Fruit fly (Drosophila melanogaster) S2 (cell line): ENCODE data around the gene CG13671.

Experiments used
- CG8478 ChIP-seq: fragments of >200 bp; optimal IDR thresholded peaks from 2 replicates; lab custom pipeline; 2018
- CTCF ChIP-seq, 2 experiments: fragments of >200 bp; optimal IDR thresholded peaks; 2 replicates each; lab custom pipeline; 2018

DNA sequence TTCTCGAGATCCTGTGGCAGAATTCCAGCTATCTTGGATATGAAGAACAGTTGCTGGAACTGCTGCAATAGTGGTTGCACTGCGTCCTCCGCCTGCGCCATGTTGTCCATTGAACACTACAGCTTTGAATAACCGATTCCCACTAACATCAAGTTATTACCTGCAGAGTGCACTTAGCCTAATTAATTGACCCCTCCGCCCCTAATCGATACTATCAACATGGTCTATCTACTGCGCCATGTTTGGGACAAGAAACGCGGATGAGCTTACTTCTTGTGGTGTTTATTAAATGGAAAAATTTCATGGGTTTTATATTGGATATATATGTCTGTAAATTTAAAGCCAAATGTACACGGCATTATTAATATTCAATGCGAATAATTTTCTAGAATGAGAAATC, 7.0 kb downstream of the CG13671 start, which contains the start of gene Gr66a:
- TF ChIP-seq CG8478 (lab: Kevin White, UChicago) (no peak), CTCF (optimal IDR thresholded peaks at IDR 0.05; lab: Kevin White, UChicago) (no peak)
